Worm (Caenorhabditis elegans) whole organism, L4 larva: ENCODE measurements around the gene C25H3.11.

Experiments
- F10B5.3 ChIP-seq: sonication (generic microtip); optimal IDR thresholded peaks from 2 replicates; lab custom pipeline; 2016; ENCODE audit warnings: mild to moderate bottlenecking, missing genetic modification characterization, missing compliant biosample characterization
- F44E2.7 ChIP-seq: fragments of 200-800 bp; sonication (Bioruptor generic); IDR thresholded peaks from 2 replicates; pipeline ENCODE4 v2.1.2; 2022; ENCODE audit warnings: missing genetic modification characterization, missing compliant biosample characterization
- R02D3.7 ChIP-seq: fragments of 150-350 bp; sonication (generic microtip); optimal IDR thresholded peaks from 3 replicates; lab custom pipeline; 2014; ENCODE audit warnings: missing biosample characterization, missing genetic modification characterization
- Y105C5A.15 ChIP-seq: fragments of 200-800 bp; sonication (Bioruptor generic); IDR thresholded peaks from 2 replicates; pipeline ENCODE4 v1.3.6; 2022; ENCODE audit warnings: missing genetic modification characterization, missing compliant biosample characterization
- Y48G9A.11 ChIP-seq: fragments of 200-800 bp; sonication (Bioruptor generic); IDR thresholded peaks from 2 replicates; pipeline ENCODE4 v1.3.6; 2022; ENCODE audit warnings: missing genetic modification reagents, missing genetic modification characterization, missing compliant biosample characterization
- Y75B8A.6 ChIP-seq: fragments of 200-800 bp; sonication (Bioruptor generic); IDR thresholded peaks from 2 replicates; pipeline ENCODE4 v1.3.6; 2022; ENCODE audit warnings: missing genetic modification reagents, missing genetic modification characterization, missing compliant biosample characterization
- ZK337.2 ChIP-seq: fragments of 200-800 bp; sonication (Bioruptor generic); IDR thresholded peaks from 2 replicates; pipeline ENCODE4 v1.3.6; 2022; ENCODE audit warnings: missing genetic modification reagents, missing genetic modification characterization, missing compliant biosample characterization
- ZK546.5 ChIP-seq, 2 experiments: sonication (generic microtip); optimal IDR thresholded peaks; 2 replicates each; lab custom pipeline; 2017; ENCODE audit warnings: missing biosample characterization in 2 of 2, missing genetic modification characterization in 2 of 2
- aha-1 ChIP-seq: fragments of 150-350 bp; peaks from one replicate; lab custom pipeline; 2014; ENCODE audit warnings: missing biosample characterization, missing genetic modification characterization
- aly-2 ChIP-seq: sonication (generic microtip); optimal IDR thresholded peaks from 2 replicates; lab custom pipeline; 2018; ENCODE audit warnings: missing biosample characterization, missing genetic modification characterization
- arid-1 ChIP-seq: fragments of 200-800 bp; sonication (Bioruptor generic); conservative IDR thresholded peaks from 2 replicates; pipeline ENCODE4 v1.3.6; 2022; ENCODE audit warnings: missing genetic modification reagents, missing genetic modification characterization, missing compliant biosample characterization
- ceh-32 ChIP-seq: sonication (generic microtip); optimal IDR thresholded peaks from 2 replicates; lab custom pipeline; 2016; ENCODE audit warnings: mild to moderate bottlenecking, missing genetic modification characterization, missing compliant biosample characterization; ENCODE audit not compliant: poor library complexity
- ceh-82 ChIP-seq: sonication (generic microtip); optimal IDR thresholded peaks from 2 replicates; lab custom pipeline; 2017; ENCODE audit warnings: missing biosample characterization, missing genetic modification characterization
- ces-1 ChIP-seq: fragments of 150-350 bp; sonication (generic microtip); optimal IDR thresholded peaks from 4 replicates; lab custom pipeline; 2014; ENCODE audit warnings: missing biosample characterization, missing genetic modification reagents, missing genetic modification characterization
- cey-2 ChIP-seq: sonication (generic microtip); optimal IDR thresholded peaks from 3 replicates; lab custom pipeline; 2017; ENCODE audit warnings: missing genetic modification characterization, mild to moderate bottlenecking, missing compliant biosample characterization, antibody characterized with exemption, borderline replicate concordance; ENCODE audit not compliant: insufficient read depth
- ctbp-1 ChIP-seq: fragments of 200-800 bp; sonication (Bioruptor generic); IDR thresholded peaks from 2 replicates; pipeline ENCODE4 v1.3.6; 2022; ENCODE audit warnings: missing genetic modification reagents, missing genetic modification characterization, missing compliant biosample characterization
- daf-8 ChIP-seq: fragments of 200-800 bp; sonication (Bioruptor generic); IDR thresholded peaks from 2 replicates; pipeline ENCODE4 v1.3.6; 2022; ENCODE audit warnings: missing genetic modification characterization, missing compliant biosample characterization
- dmd-6 ChIP-seq: fragments of 200-800 bp; sonication (Bioruptor generic); IDR thresholded peaks from 2 replicates; pipeline ENCODE4 v1.3.6; 2022; ENCODE audit warnings: missing genetic modification reagents, missing genetic modification characterization, missing compliant biosample characterization
- duxl-1 ChIP-seq: sonication (generic microtip); optimal IDR thresholded peaks from 2 replicates; lab custom pipeline; 2016; ENCODE audit warnings: mild to moderate bottlenecking, missing genetic modification characterization, moderate library complexity, missing compliant biosample characterization; ENCODE audit not compliant: poor library complexity
- egl-27 ChIP-seq: sonication (generic microtip); optimal IDR thresholded peaks from 3 replicates; lab custom pipeline; 2017; ENCODE audit warnings: missing biosample characterization, missing genetic modification reagents, missing genetic modification characterization
- gei-8 ChIP-seq: fragments of 200-800 bp; sonication (Bioruptor generic); optimal IDR thresholded peaks from 2 replicates; lab custom pipeline; 2018; ENCODE audit warnings: mild to moderate bottlenecking, missing genetic modification characterization, missing compliant biosample characterization
- hif-1 ChIP-seq, 2 experiments: sonication (generic microtip); optimal IDR thresholded peaks; 2 replicates each; lab custom pipeline; 2016 to 2017; ENCODE audit warnings: missing compliant biosample characterization in 2 of 2, missing genetic modification characterization in 2 of 2, missing genetic modification reagents in 2 of 2, missing genotype in 2 of 2, mild to moderate bottlenecking in 1 of 2
- hlh-11 ChIP-seq: fragments of 200-800 bp; sonication (Bioruptor generic); optimal IDR thresholded peaks from 2 replicates; lab custom pipeline; 2018; ENCODE audit warnings: mild to moderate bottlenecking, missing genetic modification characterization, missing compliant biosample characterization
- hlh-30 ChIP-seq: sonication (generic microtip); optimal IDR thresholded peaks from 2 replicates; lab custom pipeline; 2017; ENCODE audit warnings: antibody characterized with exemption, mild to moderate bottlenecking, missing genetic modification characterization, missing compliant biosample characterization; ENCODE audit not compliant: insufficient read depth
- hmg-1.1 ChIP-seq: fragments of 200-800 bp; sonication (Bioruptor generic); IDR thresholded peaks from 2 replicates; pipeline ENCODE4 v1.3.6; 2022; ENCODE audit warnings: missing genetic modification reagents, missing genetic modification characterization, missing compliant biosample characterization
- lim-7 ChIP-seq: fragments of 200-800 bp; sonication (Bioruptor generic); IDR thresholded peaks from 2 replicates; pipeline ENCODE4 v1.3.6; 2022; ENCODE audit warnings: missing genetic modification characterization, missing compliant biosample characterization
- lin-1 ChIP-seq: fragments of 200-800 bp; sonication (Bioruptor generic); IDR thresholded peaks from 2 replicates; pipeline ENCODE4 v1.3.6; 2022; ENCODE audit warnings: missing genetic modification reagents, missing genetic modification characterization, missing compliant biosample characterization
- lin-15B ChIP-seq: fragments of 150-350 bp; sonication (generic microtip); optimal IDR thresholded peaks from 3 replicates; lab custom pipeline; 2014; ENCODE audit warnings: missing biosample characterization, missing genetic modification characterization
- mdl-1 ChIP-seq, 2 experiments: fragments of 150-350 bp in 1 of 2; sonication (generic microtip) in 1 of 2; optimal IDR thresholded peaks; 2 replicates each; lab custom pipeline; 2014 to 2017; ENCODE audit warnings: missing biosample characterization in 2 of 2, missing genetic modification characterization in 2 of 2
- mep-1 ChIP-seq: fragments of 150-350 bp; sonication (generic microtip); optimal IDR thresholded peaks from 3 replicates; lab custom pipeline; 2014; ENCODE audit warnings: missing biosample characterization, missing genetic modification characterization
- mes-2 ChIP-seq: sonication (generic microtip); optimal IDR thresholded peaks from 2 replicates; lab custom pipeline; 2016; ENCODE audit warnings: missing genotype, mild to moderate bottlenecking, missing genetic modification characterization, missing compliant biosample characterization; ENCODE audit not compliant: poor library complexity, severe bottlenecking
- mxl-2 ChIP-seq: fragments of 200-800 bp; sonication (Bioruptor generic); conservative IDR thresholded peaks from 2 replicates; pipeline ENCODE4 v1.3.6; 2022; ENCODE audit warnings: missing genetic modification reagents, missing genetic modification characterization, missing compliant biosample characterization
- php-3 ChIP-seq: fragments of 200-800 bp; sonication (Bioruptor generic); IDR thresholded peaks from 2 replicates; pipeline ENCODE4 v1.3.6; 2022; ENCODE audit warnings: missing genetic modification reagents, missing genetic modification characterization, missing compliant biosample characterization
- pqm-1 ChIP-seq: sonication (generic microtip); optimal IDR thresholded peaks from 2 replicates; lab custom pipeline; 2017; ENCODE audit warnings: missing biosample characterization, missing genetic modification characterization
- rbr-2 ChIP-seq: sonication (generic microtip); optimal IDR thresholded peaks from 2 replicates; lab custom pipeline; 2016; ENCODE audit warnings: missing genotype, missing genetic modification characterization, missing compliant biosample characterization
- sdz-12 ChIP-seq: fragments of 200-800 bp; sonication (Bioruptor generic); optimal IDR thresholded peaks from 2 replicates; lab custom pipeline; 2018; ENCODE audit warnings: mild to moderate bottlenecking, missing genetic modification characterization, missing compliant biosample characterization
- set-16 ChIP-seq: fragments of 200-800 bp; sonication (Bioruptor generic); IDR thresholded peaks from 2 replicates; pipeline ENCODE4 v1.3.6; 2022; ENCODE audit warnings: missing genetic modification reagents, missing genetic modification characterization, missing compliant biosample characterization
- skn-1 ChIP-seq: fragments of 150-350 bp; optimal IDR thresholded peaks from 2 replicates; lab custom pipeline; 2014; ENCODE audit warnings: missing biosample characterization, missing genetic modification characterization
- snpc-1.2 ChIP-seq: fragments of 200-800 bp; sonication (Bioruptor generic); IDR thresholded peaks from 2 replicates; pipeline ENCODE4 v1.3.6; 2022; ENCODE audit warnings: missing genetic modification reagents, missing genetic modification characterization, missing compliant biosample characterization
- snpc-4 ChIP-seq: fragments of 150-350 bp; optimal IDR thresholded peaks from 2 replicates; lab custom pipeline; 2014; ENCODE audit warnings: missing biosample characterization, missing genetic modification characterization
- unc-130 ChIP-seq: sonication (generic microtip); optimal IDR thresholded peaks from 2 replicates; lab custom pipeline; 2016; ENCODE audit warnings: missing genetic modification reagents, missing genetic modification characterization, missing compliant biosample characterization
- unc-62 ChIP-seq, 3 experiments: fragments of 150-350 bp in 1 of 3; sonication (generic microtip); optimal IDR thresholded peaks in 2 of 3; peaks in 1 of 3; 1 replicate in 1 of 3; 2 replicates in 2 of 3; lab custom pipeline; 2014 to 2017; ENCODE audit warnings: missing biosample characterization in 3 of 3, missing genetic modification characterization in 3 of 3, missing genetic modification reagents in 3 of 3, missing genotype in 1 of 3
- vab-7 ChIP-seq: fragments of 200-800 bp; sonication (Bioruptor generic); IDR thresholded peaks from 2 replicates; pipeline ENCODE4 v1.3.6; 2022; ENCODE audit warnings: missing genetic modification reagents, missing genetic modification characterization, missing compliant biosample characterization
- zfp-2 ChIP-seq: sonication (generic microtip); optimal IDR thresholded peaks from 2 replicates; lab custom pipeline; 2016; ENCODE audit warnings: mild to moderate bottlenecking, missing genetic modification characterization, missing compliant biosample characterization
- zfp-3 ChIP-seq: fragments of 200-800 bp; sonication (Bioruptor generic); conservative IDR thresholded peaks from 2 replicates; pipeline ENCODE4 v1.3.6; 2022; ENCODE audit warnings: missing genetic modification reagents, missing genetic modification characterization, missing compliant biosample characterization
- ztf-11 ChIP-seq: fragments of 150-350 bp; optimal IDR thresholded peaks from 2 replicates; lab custom pipeline; 2014; ENCODE audit warnings: missing biosample characterization, missing genetic modification characterization

The C25H3.11 gene

DNA sequence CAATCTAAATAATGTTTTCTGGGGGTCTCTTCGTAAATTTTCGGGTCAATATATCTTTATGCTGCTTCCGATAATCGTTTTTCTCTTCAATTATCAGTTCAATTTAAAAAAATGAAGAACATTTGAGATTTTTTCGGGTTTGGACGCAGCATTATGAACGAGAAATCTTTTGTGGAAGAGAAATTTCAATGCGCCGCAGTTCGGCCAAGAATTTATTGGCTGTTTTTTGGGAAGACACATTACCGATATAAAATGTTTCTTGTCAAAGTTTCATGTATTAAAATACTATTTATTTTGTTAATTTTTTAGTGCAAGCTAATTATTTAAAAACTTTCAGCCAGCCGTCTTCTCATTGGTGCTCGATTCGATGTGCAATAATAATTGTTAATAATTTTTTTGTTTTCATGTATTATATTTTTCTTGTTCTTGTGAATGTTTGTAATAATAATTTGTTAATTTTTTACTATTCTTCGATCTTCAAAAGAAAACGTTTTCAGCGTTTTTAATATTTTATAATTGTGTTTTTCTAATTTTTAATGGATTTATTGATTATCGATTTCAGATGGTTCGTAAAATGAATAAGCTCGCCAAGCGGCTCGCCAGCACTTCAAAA lies 27.0 kb upstream of the C25H3.11 start, which contains the start of the genes C18A3.10 and C18A3.3:
Gene C18A3.10 (minus strand): TSS at position 101 of the 613 bp plus-strand sequence.
Gene C18A3.3 (plus strand): TSS at position 563 of the 613 bp plus-strand sequence.
- no peak for TF ChIP-seq daf-8 (GFP tag; lab: Robert Waterston, UW)
- peak; percentile 59 for TF ChIP-seq mes-2 (tag; lab: Kevin White, UChicago)

DNA sequence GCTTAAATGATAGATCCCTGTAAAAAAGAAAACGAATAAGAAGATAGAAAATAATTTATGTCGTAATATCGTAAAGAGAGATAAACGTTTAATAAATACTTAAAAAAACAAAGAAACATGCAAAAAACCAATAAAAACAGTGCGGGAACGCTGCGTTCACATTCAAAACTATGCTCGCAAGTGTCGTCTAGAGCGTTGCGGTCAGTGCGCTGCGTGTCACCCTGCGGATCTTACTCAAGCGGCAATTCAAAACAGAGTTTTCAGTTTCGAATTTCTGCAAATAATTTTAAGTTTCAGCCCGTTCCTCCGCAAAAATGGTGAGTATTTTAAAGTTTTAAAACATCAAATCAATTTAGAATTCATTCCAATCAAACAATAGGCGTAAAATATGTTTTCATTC lies 26.0 kb upstream of the C25H3.11 start, which contains the start of the genes tiar-1 and lelo-4:
Gene tiar-1 (minus strand): TSS at position 17 of the 400 bp plus-strand sequence.
Gene lelo-4 (plus strand): TSS at position 118 of the 400 bp plus-strand sequence.
- TF ChIP-seq pqm-1 (tag; lab: Kevin White, UChicago) (no peak), hlh-11 (tag; lab: Kevin White, UChicago) (peak; percentile 44), ceh-32 (no peak), Y48G9A.11 (GFP tag; lab: Robert Waterston, UW) (no peak), ztf-11 (tag; lab: Kevin White, UChicago) (no peak), unc-130 (GFP tag; lab: Kevin White, UChicago) (peak; percentile 9), ces-1 (GFP tag; lab: Kevin White, UChicago) (no peak), lin-15B (tag; lab: Kevin White, UChicago) (no peak), mxl-2 (GFP tag; lab: Robert Waterston, UW) (no peak), gei-8 (GFP tag; lab: Kevin White, UChicago) (no peak), ZK546.5 (tag; optimal IDR thresholded peaks at IDR 0.05; lab: Kevin White, UChicago) (peak in 1 of 2 experiments; percentile 84), F44E2.7 (GFP tag; lab: Robert Waterston, UW) (no peak), mes-2 (tag; lab: Kevin White, UChicago) (peak; percentile 84), set-16 (no peak), ceh-82 (tag; lab: Kevin White, UChicago) (no peak), cey-2 (tag; lab: Kevin White, UChicago) (no peak), F10B5.3 (tag; lab: Kevin White, UChicago) (no peak), snpc-1.2 (GFP tag; lab: Robert Waterston, UW) (no peak), aly-2 (no peak), zfp-3 (GFP tag; lab: Robert Waterston, UW) (no peak), lim-7 (no peak), unc-62 (GFP tag; optimal IDR thresholded peaks at IDR 0.05 in 1 of 2; lab: Kevin White, UChicago) (peak in 1 of 2 experiments; percentile 87), unc-62 (tag; optimal IDR thresholded peaks at IDR 0.05; lab: Kevin White, UChicago) (no peak), lin-1 (GFP tag; lab: Robert Waterston, UW) (no peak), zfp-2 (tag; lab: Kevin White, UChicago) (peak; percentile 18), php-3 (GFP tag; lab: Robert Waterston, UW) (0 out of 2 replicates have a peak, but pooled peaks have one; percentile 14), vab-7 (GFP tag; lab: Robert Waterston, UW) (no peak), Y105C5A.15 (GFP tag; lab: Robert Waterston, UW) (no peak), R02D3.7 (tag; lab: Kevin White, UChicago) (no peak), dmd-6 (GFP tag; lab: Robert Waterston, UW) (no peak), aha-1 (tag; lab: Kevin White, UChicago) (no peak), mdl-1 (tag; optimal IDR thresholded peaks at IDR 0.05; lab: Kevin White, UChicago) (no peak), snpc-4 (no peak), hlh-30 (tag; lab: Kevin White, UChicago) (peak; percentile 51), mep-1 (tag; lab: Kevin White, UChicago) (peak; percentile 55), daf-8 (GFP tag; lab: Robert Waterston, UW) (no peak), duxl-1 (tag; lab: Kevin White, UChicago) (no peak), sdz-12 (GFP tag; lab: Kevin White, UChicago) (no peak), arid-1 (GFP tag; lab: Robert Waterston, UW) (0 out of 2 replicates have a peak, but pooled peaks have one; percentile 27), ctbp-1 (GFP tag; lab: Robert Waterston, UW) (no peak), hif-1 (tag; optimal IDR thresholded peaks at IDR 0.05; lab: Kevin White, UChicago) (peak in 1 of 2 experiments; percentile 45), Y75B8A.6 (GFP tag; lab: Robert Waterston, UW) (no peak), ZK337.2 (no peak), egl-27 (tag; lab: Kevin White, UChicago) (no peak), skn-1 (tag; lab: Kevin White, UChicago) (no peak), rbr-2 (tag; lab: Kevin White, UChicago) (peak; percentile 35), hmg-1.1 (GFP tag; lab: Robert Waterston, UW) (peak; percentile 44; the same call in 1 of the 2 replicates)
